Worm (Caenorhabditis elegans) whole organism, mixed stage, embryonic: Measurements from ENCODE around the gene sdz-33.

Source experiments
- M03D4.4 ChIP-seq: sonication (generic microtip); optimal IDR thresholded peaks from 2 replicates; lab custom pipeline; 2017; ENCODE audit warnings: mild to moderate bottlenecking, missing genetic modification characterization, missing compliant biosample characterization
- bed-3 ChIP-seq: fragments of 200-800 bp; sonication (Bioruptor generic); optimal IDR thresholded peaks from 3 replicates; lab custom pipeline; 2018; ENCODE audit warnings: mild to moderate bottlenecking, missing genetic modification characterization, moderate library complexity, missing compliant biosample characterization
- blmp-1 ChIP-seq: fragments of 150-350 bp; optimal IDR thresholded peaks from 2 replicates; lab custom pipeline; 2014; ENCODE audit warnings: missing biosample characterization, missing genetic modification characterization
- ceh-39 ChIP-seq: fragments of 150-350 bp; optimal IDR thresholded peaks from 2 replicates; lab custom pipeline; 2014; ENCODE audit warnings: missing biosample characterization, missing genetic modification characterization
- ceh-43 ChIP-seq: fragments of 200-800 bp; sonication (Bioruptor generic); optimal IDR thresholded peaks from 2 replicates; lab custom pipeline; 2018; ENCODE audit warnings: mild to moderate bottlenecking, missing genetic modification characterization, moderate library complexity, missing compliant biosample characterization
- ceh-83 ChIP-seq: fragments of 200-800 bp; sonication (Bioruptor generic); optimal IDR thresholded peaks from 2 replicates; lab custom pipeline; 2018; ENCODE audit warnings: mild to moderate bottlenecking, missing genetic modification characterization, missing compliant biosample characterization
- ces-1 ChIP-seq: fragments of 150-350 bp; optimal IDR thresholded peaks from 2 replicates; lab custom pipeline; 2014; ENCODE audit warnings: missing biosample characterization, missing genetic modification reagents, missing genetic modification characterization
- cnd-1 ChIP-seq: fragments of 200-800 bp; sonication (Bioruptor generic); optimal IDR thresholded peaks from 2 replicates; lab custom pipeline; 2018; ENCODE audit warnings: mild to moderate bottlenecking, missing genetic modification characterization, missing compliant biosample characterization
- drap-1 ChIP-seq: fragments of 200-800 bp; sonication (Bioruptor generic); optimal IDR thresholded peaks from 3 replicates; lab custom pipeline; 2018; ENCODE audit warnings: mild to moderate bottlenecking, missing genetic modification characterization, missing compliant biosample characterization
- elt-1 ChIP-seq: sonication (generic microtip); optimal IDR thresholded peaks from 2 replicates; lab custom pipeline; 2017; ENCODE audit warnings: missing genetic modification characterization, mild to moderate bottlenecking, missing compliant biosample characterization, antibody characterized with exemption, moderate library complexity, borderline replicate concordance; ENCODE audit not compliant: insufficient read depth
- elt-3 ChIP-seq: fragments of 150-350 bp; optimal IDR thresholded peaks from 2 replicates; lab custom pipeline; 2014; ENCODE audit warnings: missing biosample characterization, missing genetic modification characterization
- flh-1 ChIP-seq: fragments of 200-800 bp; sonication (Bioruptor generic); optimal IDR thresholded peaks from 2 replicates; lab custom pipeline; 2018; ENCODE audit warnings: mild to moderate bottlenecking, missing genetic modification characterization, moderate library complexity, missing compliant biosample characterization
- ham-2 ChIP-seq: fragments of 200-800 bp; sonication (Bioruptor generic); optimal IDR thresholded peaks from 2 replicates; lab custom pipeline; 2018; ENCODE audit warnings: mild to moderate bottlenecking, missing genetic modification characterization, missing compliant biosample characterization
- hlh-1 ChIP-seq: fragments of 150-350 bp; optimal IDR thresholded peaks from 2 replicates; lab custom pipeline; 2014; ENCODE audit warnings: missing biosample characterization, missing genetic modification reagents, missing genetic modification characterization
- lin-13 ChIP-seq: fragments of 150-350 bp; optimal IDR thresholded peaks from 2 replicates; lab custom pipeline; 2014; ENCODE audit warnings: missing biosample characterization, missing genetic modification characterization
- lin-32 ChIP-seq: fragments of 200-800 bp; sonication (Bioruptor generic); optimal IDR thresholded peaks from 2 replicates; lab custom pipeline; 2018; ENCODE audit warnings: mild to moderate bottlenecking, missing genetic modification characterization, missing compliant biosample characterization
- lsy-2 ChIP-seq: fragments of 150-350 bp; optimal IDR thresholded peaks from 2 replicates; lab custom pipeline; 2014; ENCODE audit warnings: missing biosample characterization, missing genetic modification characterization
- mab-5 ChIP-seq: fragments of 150-350 bp; optimal IDR thresholded peaks from 2 replicates; lab custom pipeline; 2014; ENCODE audit warnings: missing biosample characterization, missing genetic modification characterization
- mep-1 ChIP-seq: fragments of 150-350 bp; optimal IDR thresholded peaks from 2 replicates; lab custom pipeline; 2017; ENCODE audit warnings: missing biosample characterization, missing genetic modification reagents, missing genetic modification characterization, inconsistent platforms
- mls-2 ChIP-seq: sonication (generic microtip); optimal IDR thresholded peaks from 2 replicates; lab custom pipeline; 2016; ENCODE audit warnings: mild to moderate bottlenecking, missing genetic modification characterization, moderate library complexity, missing compliant biosample characterization
- nhr-12 ChIP-seq: fragments of 150-350 bp; optimal IDR thresholded peaks from 2 replicates; lab custom pipeline; 2014; ENCODE audit warnings: missing biosample characterization, missing genetic modification characterization
- nhr-2 ChIP-seq: fragments of 150-350 bp; optimal IDR thresholded peaks from 2 replicates; lab custom pipeline; 2014; ENCODE audit warnings: missing biosample characterization, missing genetic modification characterization
- nhr-237 ChIP-seq: fragments of 150-350 bp; optimal IDR thresholded peaks from 2 replicates; lab custom pipeline; 2014; ENCODE audit warnings: missing biosample characterization, missing genetic modification characterization
- nhr-28 ChIP-seq: fragments of 150-350 bp; optimal IDR thresholded peaks from 2 replicates; lab custom pipeline; 2014; ENCODE audit warnings: missing biosample characterization, missing genetic modification characterization
- nhr-76 ChIP-seq: sonication (generic microtip); optimal IDR thresholded peaks from 2 replicates; lab custom pipeline; 2017; ENCODE audit warnings: missing biosample characterization, missing genetic modification characterization
- pha-4 ChIP-seq: fragments of 150-350 bp; optimal IDR thresholded peaks from 2 replicates; lab custom pipeline; 2018; ENCODE audit warnings: missing biosample characterization, missing genetic modification reagents, missing genetic modification characterization
- sem-2 ChIP-seq: fragments of 200-800 bp; sonication (Bioruptor generic); optimal IDR thresholded peaks from 2 replicates; lab custom pipeline; 2018; ENCODE audit warnings: mild to moderate bottlenecking, missing genetic modification characterization, missing compliant biosample characterization
- snpc-4 ChIP-seq: fragments of 150-350 bp; optimal IDR thresholded peaks from 2 replicates; lab custom pipeline; 2014; ENCODE audit warnings: missing biosample characterization, missing genetic modification characterization
- sptf-1 ChIP-seq: sonication (generic microtip); optimal IDR thresholded peaks from 2 replicates; lab custom pipeline; 2017; ENCODE audit warnings: mild to moderate bottlenecking, missing genetic modification characterization, moderate library complexity, missing compliant biosample characterization
- tbx-8 ChIP-seq: fragments of 200-800 bp; sonication (Bioruptor generic); optimal IDR thresholded peaks from 2 replicates; lab custom pipeline; 2018; ENCODE audit warnings: mild to moderate bottlenecking, missing genetic modification characterization, moderate library complexity, missing compliant biosample characterization
- unc-120 ChIP-seq: sonication (generic microtip); optimal IDR thresholded peaks from 2 replicates; lab custom pipeline; 2017; ENCODE audit warnings: missing genetic modification characterization, missing compliant biosample characterization; ENCODE audit not compliant: poor library complexity, severe bottlenecking
- unc-39 ChIP-seq: fragments of 150-350 bp; optimal IDR thresholded peaks from 2 replicates; lab custom pipeline; 2014; ENCODE audit warnings: missing biosample characterization, missing genetic modification characterization
- unc-62 ChIP-seq: fragments of 150-350 bp; optimal IDR thresholded peaks from 2 replicates; lab custom pipeline; 2014; ENCODE audit warnings: missing biosample characterization, missing genetic modification reagents, missing genetic modification characterization
- zip-8 ChIP-seq: fragments of 150-350 bp; optimal IDR thresholded peaks from 2 replicates; lab custom pipeline; 2014; ENCODE audit warnings: missing biosample characterization, missing genetic modification characterization
- ztf-11 ChIP-seq: fragments of 150-350 bp; optimal IDR thresholded peaks from 2 replicates; lab custom pipeline; 2014; ENCODE audit warnings: missing biosample characterization, missing genetic modification characterization

Gene sdz-33

ce11 chrIII:11920187-11920785 is 13.0 kb downstream of the sdz-33 start, which contains the start of the genes ccf-1 and trap-4:
ccf-1 (minus strand) TSS chrIII:11920237.
trap-4 (plus strand) TSS chrIII:11920735.
- TF ChIP-seq sptf-1 (tag; lab: Kevin White, UChicago) (no peak), ham-2 (GFP tag; lab: Kevin White, UChicago) (no peak), lin-13 (tag; lab: Kevin White, UChicago) (peak; percentile 33), ces-1 (GFP tag; lab: Kevin White, UChicago) (peak; percentile 37), tbx-8 (no peak), mep-1 (peak; percentile 36), lin-32 (GFP tag; lab: Kevin White, UChicago) (no peak), ztf-11 (tag; lab: Kevin White, UChicago) (no peak), unc-62 (GFP tag; lab: Kevin White, UChicago) (no peak), pha-4 (tag; lab: Kevin White, UChicago) (peak; percentile 29), elt-1 (tag; lab: Kevin White, UChicago) (no peak), flh-1 (GFP tag; lab: Kevin White, UChicago) (no peak), ceh-43 (no peak), nhr-12 (tag; lab: Kevin White, UChicago) (no peak), mab-5 (tag; lab: Kevin White, UChicago) (no peak), blmp-1 (tag; lab: Kevin White, UChicago) (peak; percentile 30), sem-2 (GFP tag; lab: Kevin White, UChicago) (no peak), nhr-76 (tag; lab: Kevin White, UChicago) (no peak), unc-39 (tag; lab: Kevin White, UChicago) (no peak), snpc-4 (tag; lab: Kevin White, UChicago) (no peak), bed-3 (no peak), hlh-1 (tag; lab: Kevin White, UChicago) (peak; percentile 13), zip-8 (tag; lab: Kevin White, UChicago) (no peak), lsy-2 (tag; lab: Kevin White, UChicago) (peak; percentile 30), unc-120 (tag; lab: Kevin White, UChicago) (peak; percentile 36), ceh-83 (GFP tag; lab: Kevin White, UChicago) (no peak), elt-3 (tag; lab: Kevin White, UChicago) (no peak), ceh-39 (tag; lab: Kevin White, UChicago) (peak; percentile 27), cnd-1 (tag; lab: Kevin White, UChicago) (no peak), nhr-28 (tag; lab: Kevin White, UChicago) (no peak), drap-1 (GFP tag; lab: Kevin White, UChicago) (no peak), mls-2 (tag; lab: Kevin White, UChicago) (no peak), nhr-237 (no peak), nhr-2 (tag; lab: Kevin White, UChicago) (no peak), M03D4.4 (tag; lab: Kevin White, UChicago) (no peak)

- TF ChIP-seq ces-1 (GFP tag; lab: Kevin White, UChicago) (no peak), ztf-11 (tag; lab: Kevin White, UChicago) (no peak), unc-62 (GFP tag; lab: Kevin White, UChicago) (no peak), mab-5 (tag; lab: Kevin White, UChicago) (no peak), lin-13 (tag; lab: Kevin White, UChicago) (no peak), nhr-12 (tag; lab: Kevin White, UChicago) (no peak), nhr-237 (no peak), nhr-28 (tag; lab: Kevin White, UChicago) (no peak), ceh-39 (tag; lab: Kevin White, UChicago) (no peak), nhr-76 (tag; lab: Kevin White, UChicago) (no peak), mls-2 (tag; lab: Kevin White, UChicago) (no peak), lin-32 (GFP tag; lab: Kevin White, UChicago) (no peak), ceh-83 (GFP tag; lab: Kevin White, UChicago) (no peak), elt-1 (tag; lab: Kevin White, UChicago) (no peak), drap-1 (GFP tag; lab: Kevin White, UChicago) (no peak)
These were observed 14.4 kb downstream of the sdz-33 start, which contains the start of gene Y56A3A.22 for ce11 chrIII:11921658-11922098. Y56A3A.22 (plus strand) TSS chrIII:11921692.
